Worm (Caenorhabditis elegans): ENCODE data around the gene tbc-19.
"Not testable (repeated sequence)": the region's sequence is repeated elsewhere in the genome, so short reads cannot be mapped to it uniquely, and the experiment has no call there.

tbc-19 gene

DNA sequence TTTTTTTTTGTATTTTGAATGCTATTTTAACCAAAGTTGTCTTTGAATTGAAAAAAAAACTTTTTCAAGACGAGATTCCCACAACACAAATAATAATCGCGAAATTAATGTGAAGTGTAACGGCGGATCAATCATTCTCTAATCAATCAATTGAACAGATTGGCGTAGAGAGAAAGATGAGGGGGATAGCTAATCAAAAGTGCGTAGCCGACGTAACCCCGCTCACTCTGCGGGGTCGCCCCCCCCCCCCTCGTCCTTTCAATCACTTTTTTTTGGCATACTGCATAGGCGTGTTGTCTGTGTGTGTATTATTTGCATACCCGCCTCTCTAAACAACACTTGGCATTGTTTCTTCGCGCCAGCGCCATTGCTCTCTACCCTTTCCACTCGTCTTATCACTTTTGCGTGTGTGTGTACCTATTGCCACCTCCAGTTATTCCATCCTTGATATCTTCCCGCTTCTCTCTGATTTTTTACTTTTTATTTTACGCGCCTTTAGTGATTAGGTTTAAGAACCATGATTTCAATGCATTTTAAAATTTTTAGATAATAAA, 12.2 kb upstream of the tbc-19 start:
- TF ChIP-seq W03F9.2 (tag; optimal IDR thresholded peaks at IDR 0.05), result no peak
- TF ChIP-seq dao-5 (tag; optimal IDR thresholded peaks at IDR 0.05), result no peak
- no peak for TF ChIP-seq him-1 (tag; optimal IDR thresholded peaks at IDR 0.05)

DNA sequence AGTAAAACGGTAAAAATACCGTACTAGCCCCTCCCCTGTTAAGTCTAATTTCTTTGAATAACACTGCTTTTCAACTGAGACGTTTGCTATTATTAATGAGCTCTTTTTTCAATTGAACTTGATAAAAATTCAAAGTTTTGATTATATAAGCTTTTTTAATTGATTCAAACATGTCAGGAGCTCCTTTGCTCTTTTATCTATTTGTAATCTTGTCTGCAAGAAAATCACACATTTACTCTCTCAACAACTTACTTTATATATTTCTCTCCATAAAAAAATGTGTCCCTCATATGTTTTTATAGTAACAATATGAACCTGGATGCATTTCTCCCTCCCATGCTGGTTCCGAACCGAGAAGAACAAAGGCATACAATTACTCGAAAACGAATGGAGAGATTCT, 8.0 kb upstream of the tbc-19 start, which contains the start of gene C04C11.1:
Gene C04C11.1 (plus strand): TSS at position 301 of the 400 bp plus-strand sequence.
- TF ChIP-seq W03F9.2 (tag; optimal IDR thresholded peaks at IDR 0.05) (no peak), him-1 (tag; optimal IDR thresholded peaks at IDR 0.05) (no peak), dao-5 (tag; optimal IDR thresholded peaks at IDR 0.05) (no peak)

DNA sequence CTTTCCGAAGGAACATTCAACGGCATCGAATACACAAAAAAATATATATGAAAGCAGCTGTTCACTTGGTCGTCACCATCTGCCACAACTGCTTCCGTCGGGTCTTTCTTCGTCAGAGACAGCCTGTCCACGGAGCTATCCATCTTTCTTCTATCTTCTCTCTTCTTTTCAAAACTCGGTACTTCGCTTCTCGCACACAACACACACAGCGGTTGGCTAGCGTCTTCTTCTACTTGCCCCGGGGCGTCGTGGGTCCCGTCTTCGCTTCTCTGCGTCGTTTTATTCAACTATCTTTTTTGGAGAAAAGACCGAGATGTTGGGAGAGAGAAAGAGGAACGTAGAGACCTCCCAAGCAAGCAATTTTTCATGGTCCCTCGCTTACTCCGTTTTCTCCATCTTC, 4.4 kb upstream of the tbc-19 start:
- no peak for TF ChIP-seq W03F9.2 (tag; optimal IDR thresholded peaks at IDR 0.05)
- TF ChIP-seq him-1 (tag; optimal IDR thresholded peaks at IDR 0.05), result peak; percentile 82
- no peak for TF ChIP-seq dao-5 (tag; optimal IDR thresholded peaks at IDR 0.05)

DNA sequence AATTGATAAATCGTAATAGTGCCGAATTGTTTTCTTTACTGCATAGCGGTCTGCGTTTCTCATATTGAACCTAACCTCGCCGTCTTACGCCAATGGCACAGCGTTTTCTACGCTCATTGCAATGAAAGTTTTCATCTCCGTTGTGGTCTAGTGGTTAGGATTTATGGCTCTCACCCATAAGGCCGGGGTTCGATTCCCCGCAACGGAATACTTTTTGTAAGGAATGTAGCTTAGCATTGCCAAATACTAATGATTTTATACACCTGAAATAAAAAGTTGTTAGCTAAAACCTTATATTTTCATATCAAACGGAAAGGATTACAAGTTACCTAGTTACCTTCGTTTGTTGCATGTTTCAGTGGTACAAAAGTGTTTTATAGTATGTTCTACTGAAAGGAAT, 3.5 kb upstream of the tbc-19 start:
- TF ChIP-seq W03F9.2 (tag; optimal IDR thresholded peaks at IDR 0.05) (peak; percentile 59), dao-5 (tag; optimal IDR thresholded peaks at IDR 0.05) (peak; percentile 73), him-1 (tag; optimal IDR thresholded peaks at IDR 0.05) (peak; percentile 95)

DNA sequence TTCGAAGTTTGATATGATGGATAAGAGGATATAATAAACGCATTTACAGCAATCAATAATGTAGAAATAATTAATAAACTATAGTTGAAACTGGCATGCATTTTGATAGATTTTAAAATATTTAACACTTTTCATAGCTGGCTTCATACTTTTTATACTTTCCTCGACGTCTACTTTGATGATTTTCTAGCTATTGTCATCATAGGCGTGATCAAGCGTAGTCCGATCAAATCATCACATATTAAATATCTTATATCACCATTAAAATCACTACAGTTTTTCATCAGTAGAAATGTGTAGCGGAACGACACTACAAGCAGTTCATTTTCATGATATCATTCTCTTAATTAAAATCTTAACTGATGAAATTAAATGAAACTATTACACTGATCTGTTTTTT, 3.0 kb upstream of the tbc-19 start, which contains the start of gene C04C11.25:
Gene C04C11.25 (minus strand): TSS at position 101 of the 400 bp plus-strand sequence.
- TF ChIP-seq him-1 (tag; optimal IDR thresholded peaks at IDR 0.05) (no peak), dao-5 (tag; optimal IDR thresholded peaks at IDR 0.05) (no peak), W03F9.2 (tag; optimal IDR thresholded peaks at IDR 0.05) (no peak)

DNA sequence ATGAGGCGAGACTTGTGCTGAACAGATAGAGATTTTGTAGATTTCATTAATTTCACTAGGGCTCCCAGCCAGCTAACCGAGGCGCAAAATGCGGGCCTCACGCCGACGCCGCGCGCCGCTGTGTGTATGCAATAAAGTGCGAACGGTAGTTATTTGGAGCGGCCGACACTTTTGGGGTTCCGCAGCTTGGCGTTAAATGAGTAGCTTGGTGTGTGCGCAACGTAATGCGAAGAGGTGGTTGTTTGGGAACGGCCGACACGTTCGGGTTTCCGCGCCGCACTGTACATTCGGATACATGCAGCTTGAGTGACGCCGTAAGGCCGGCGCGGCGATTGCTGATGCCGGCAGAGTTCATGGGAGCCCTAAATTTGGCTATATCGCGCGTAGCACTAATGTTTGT, 4.2 kb downstream of the tbc-19 start:
- TF ChIP-seq W03F9.2 (tag; optimal IDR thresholded peaks at IDR 0.05), result no peak
- no peak for TF ChIP-seq dao-5 (tag; optimal IDR thresholded peaks at IDR 0.05)
- no peak for TF ChIP-seq him-1 (tag; optimal IDR thresholded peaks at IDR 0.05)

DNA sequence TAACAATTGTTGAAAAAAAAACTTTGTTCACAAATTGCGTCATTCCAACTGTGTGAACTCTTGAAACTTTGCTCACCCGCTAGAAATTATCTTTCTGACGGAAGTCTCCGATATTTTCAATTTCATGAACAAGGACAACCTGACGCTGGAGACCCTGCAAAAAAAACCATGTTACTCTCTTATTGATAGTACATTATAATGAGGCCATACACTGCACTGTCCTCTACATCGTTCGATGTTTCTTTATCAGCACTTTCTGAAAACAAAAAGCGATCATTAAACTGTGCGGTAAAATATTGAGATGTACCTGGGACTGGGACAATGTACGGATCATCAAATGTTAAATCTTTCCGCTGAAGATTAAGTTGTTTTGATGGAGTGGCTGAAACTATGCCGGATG, 8.8 kb downstream of the tbc-19 start:
- TF ChIP-seq dao-5 (tag; optimal IDR thresholded peaks at IDR 0.05) (no peak), him-1 (tag; optimal IDR thresholded peaks at IDR 0.05) (no peak), W03F9.2 (tag; optimal IDR thresholded peaks at IDR 0.05) (no peak)

DNA sequence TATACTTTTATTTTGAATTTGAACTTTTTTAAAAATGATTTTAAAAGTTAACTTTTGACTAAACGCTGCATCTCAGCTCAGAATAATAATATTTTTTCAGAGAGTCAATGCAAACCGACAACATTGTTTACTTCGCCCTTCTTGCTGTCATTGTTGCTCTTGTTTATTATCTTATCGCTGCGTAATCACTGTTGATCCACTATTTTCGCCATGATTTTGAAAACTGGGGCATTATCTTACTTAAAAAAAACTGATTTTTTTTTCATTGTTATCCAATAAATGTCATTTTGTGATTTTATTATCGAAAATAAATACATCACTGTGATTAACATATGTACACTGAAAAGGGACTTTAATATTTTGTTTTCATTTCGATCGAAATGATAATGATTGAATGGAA, 9.6 kb downstream of the tbc-19 start:
- TF ChIP-seq dao-5 (tag; optimal IDR thresholded peaks at IDR 0.05) (no peak), W03F9.2 (tag; optimal IDR thresholded peaks at IDR 0.05) (no peak), him-1 (tag; optimal IDR thresholded peaks at IDR 0.05) (no peak)

DNA sequence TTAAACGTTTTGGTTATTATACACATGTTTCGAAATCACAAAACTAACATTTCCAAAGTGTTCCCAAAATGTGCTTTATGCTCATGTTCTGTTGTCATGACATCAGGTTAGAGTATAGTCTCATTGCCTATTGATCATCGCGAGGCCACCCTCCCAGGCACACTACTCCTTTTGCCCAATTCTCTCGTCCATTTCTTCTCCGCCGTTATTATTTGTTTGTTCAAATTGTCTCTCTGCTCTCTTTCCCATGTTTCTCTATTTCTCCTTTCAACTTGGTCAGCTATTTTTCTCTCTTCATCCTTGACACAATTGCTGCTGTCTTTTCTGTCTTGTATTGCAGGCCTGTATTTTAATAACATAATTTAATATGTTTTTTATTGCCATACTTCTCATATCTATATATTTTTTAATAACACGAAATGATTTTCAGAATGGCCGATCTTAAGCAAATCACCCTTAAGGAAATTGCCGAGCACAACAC, 10.8 kb downstream of the tbc-19 start, which contains the start of gene cytb-5.1:
Gene cytb-5.1 (plus strand): TSS at position 431 of the 481 bp plus-strand sequence.
- no peak for TF ChIP-seq dao-5 (tag; optimal IDR thresholded peaks at IDR 0.05)

DNA sequence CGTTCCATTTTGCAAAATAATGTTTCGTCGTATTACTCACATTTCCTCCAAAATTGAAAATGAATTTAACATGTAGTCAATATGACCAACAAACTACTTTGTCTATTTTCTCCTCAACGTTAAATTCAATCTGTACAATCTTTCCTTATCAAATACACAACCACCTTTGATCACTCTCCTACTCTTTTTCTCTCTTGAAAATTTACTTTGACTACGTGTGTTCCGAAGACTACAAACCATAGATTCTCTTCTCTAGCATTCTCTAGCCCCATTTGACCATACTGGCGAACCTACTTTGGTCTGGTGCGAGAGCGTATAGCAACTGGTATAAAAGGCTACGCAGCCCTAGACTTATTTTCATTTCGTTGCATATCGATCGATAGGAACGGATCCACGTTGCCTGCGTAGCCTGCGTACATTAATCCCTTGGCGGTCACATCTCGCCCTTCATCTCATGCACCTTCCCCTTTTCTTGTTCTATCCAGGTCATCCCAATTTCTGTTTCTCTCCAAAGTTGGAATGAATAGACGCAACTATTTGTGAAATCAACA, 12.0 kb downstream of the tbc-19 start:
- TF ChIP-seq dao-5 (tag; optimal IDR thresholded peaks at IDR 0.05) (no peak), him-1 (tag; optimal IDR thresholded peaks at IDR 0.05) (no peak), W03F9.2 (tag; optimal IDR thresholded peaks at IDR 0.05) (no peak)

DNA sequence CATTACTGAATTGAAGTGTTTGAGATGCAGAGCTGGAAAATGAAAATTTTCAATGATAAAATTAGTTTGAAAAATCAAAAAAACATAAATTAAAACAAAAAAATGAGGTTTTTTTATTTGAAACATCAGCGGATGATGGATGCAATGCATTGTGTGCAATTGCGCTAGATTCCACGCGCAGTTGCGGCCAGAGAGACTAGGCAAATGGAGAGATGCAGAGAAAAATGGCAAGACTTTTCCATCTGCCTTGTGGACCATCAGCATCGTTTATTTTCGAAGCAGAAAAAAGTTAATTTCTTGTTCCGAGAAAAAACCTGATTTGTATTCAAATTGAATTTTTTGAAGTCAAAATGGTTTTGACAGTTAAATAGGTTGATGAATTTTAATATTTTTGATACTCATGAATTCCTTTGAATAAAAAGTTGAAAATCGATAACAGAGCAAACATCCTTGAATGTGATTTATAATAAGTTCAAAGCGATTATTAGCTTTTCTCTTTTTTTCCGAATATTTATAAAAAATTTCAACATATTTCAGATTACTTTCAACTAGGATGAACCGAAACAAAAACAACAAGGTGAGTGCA, 16.4 kb downstream of the tbc-19 start, which contains the start of the genes C31E10.5 and C31E10.6:
Gene C31E10.5 (minus strand): TSS at position 32 of the 586 bp plus-strand sequence.
Gene C31E10.6 (plus strand): TSS at position 536 of the 586 bp plus-strand sequence.
- TF ChIP-seq him-1 (tag; optimal IDR thresholded peaks at IDR 0.05) (no peak), W03F9.2 (tag; optimal IDR thresholded peaks at IDR 0.05) (no peak), dao-5 (tag; optimal IDR thresholded peaks at IDR 0.05) (no peak)

DNA sequence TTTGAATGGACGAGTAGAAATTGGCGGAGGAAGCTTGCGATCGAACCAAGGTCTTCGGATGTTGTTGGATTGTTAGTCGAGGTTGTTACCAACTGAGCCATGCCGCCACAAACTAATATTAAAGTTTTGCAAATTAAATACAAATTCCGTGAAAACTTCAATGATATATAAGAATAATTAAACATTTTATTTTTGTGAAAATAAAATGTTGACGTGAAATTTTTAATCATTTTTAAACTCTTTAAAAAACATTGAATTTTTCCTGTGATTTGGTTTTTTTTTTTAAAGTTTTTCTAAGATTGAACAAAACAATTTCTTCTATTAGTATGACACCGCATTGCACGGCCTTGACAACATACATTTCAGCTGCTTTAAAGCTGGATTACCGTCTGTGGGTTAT, 21.6 kb downstream of the tbc-19 start, which contains the start of gene C31E10.11:
Gene C31E10.11 (minus strand): TSS at position 101 of the 400 bp plus-strand sequence.
- no peak for TF ChIP-seq dao-5 (tag; optimal IDR thresholded peaks at IDR 0.05)
- no peak for TF ChIP-seq W03F9.2 (tag; optimal IDR thresholded peaks at IDR 0.05)
- TF ChIP-seq him-1 (tag; optimal IDR thresholded peaks at IDR 0.05), result no peak

DNA sequence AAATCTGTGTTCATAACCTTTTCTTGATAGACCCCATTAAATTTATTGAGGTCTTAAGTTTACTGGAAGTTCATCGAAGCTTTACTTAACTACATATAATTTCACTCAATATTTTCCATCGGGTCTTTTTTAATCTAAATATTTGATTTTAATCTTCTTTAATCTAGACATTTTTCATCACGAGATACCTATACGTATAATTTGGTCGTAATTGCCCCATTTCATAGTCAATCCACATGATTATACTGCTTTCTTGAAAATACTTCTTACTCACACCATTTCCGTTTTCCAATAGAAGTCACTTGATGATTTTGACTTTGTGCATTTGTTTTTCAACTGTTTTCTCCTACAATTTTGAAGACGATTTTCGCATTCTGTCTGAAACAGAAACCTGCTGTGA, 26.0 kb downstream of the tbc-19 start, which contains the start of gene irld-24:
Gene irld-24 (plus strand): TSS at position 301 of the 400 bp plus-strand sequence.
- TF ChIP-seq W03F9.2 (tag; optimal IDR thresholded peaks at IDR 0.05) (no peak), dao-5 (tag; optimal IDR thresholded peaks at IDR 0.05) (no peak), him-1 (tag; optimal IDR thresholded peaks at IDR 0.05) (no peak)

DNA sequence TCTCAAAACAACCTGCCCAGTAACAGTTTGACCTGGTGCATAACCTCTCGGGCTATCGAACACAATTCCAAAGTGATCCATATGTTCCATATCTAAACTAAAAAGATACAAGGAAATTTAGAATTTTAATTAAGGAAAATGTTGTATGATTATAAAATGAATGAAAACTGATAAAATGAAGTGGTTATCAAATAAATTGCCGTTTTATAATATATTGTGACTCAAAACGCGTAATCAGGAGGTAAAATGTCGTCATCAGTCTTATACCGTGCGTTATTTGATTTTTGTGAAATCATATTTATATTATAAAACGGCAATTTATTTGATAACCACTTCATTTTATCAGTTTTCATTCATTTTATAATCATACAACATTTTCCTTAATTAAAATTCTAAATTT, 31.9 kb downstream of the tbc-19 start, which contains the start of gene arrd-24:
Gene arrd-24 (minus strand): TSS at position 101 of the 400 bp plus-strand sequence.
- TF ChIP-seq dao-5, him-1, W03F9.2 (tag; optimal IDR thresholded peaks at IDR 0.05): not testable (repeated sequence)
